Fruit fly (Drosophila melanogaster) whole organism, embryonic: ENCODE results near the gene CG13385.
A peak's percentile ranks its signal among the peaks of the same experiment; 100 is the strongest.

Experiments
- Ada2b ChIP-seq: fragments of 200-800 bp; sonication (Bioruptor generic); IDR thresholded peaks from 2 replicates; pipeline ENCODE4 v1.3.6; 2022; ENCODE audit warnings: missing biosample characterization, missing genetic modification characterization
- Atf3 ChIP-seq: fragments of 200-800 bp; sonication (Bioruptor generic); optimal IDR thresholded peaks from 3 replicates; lab custom pipeline; 2016; ENCODE audit warnings: missing biosample characterization, missing genetic modification characterization
- B-H1 ChIP-seq: fragments of 200-800 bp; sonication (Bioruptor generic); IDR thresholded peaks from 3 replicates; pipeline ENCODE4 v1.3.6; 2022; ENCODE audit warnings: missing biosample characterization, missing genetic modification characterization
- CG12071 ChIP-seq: fragments of 200-800 bp; sonication (Bioruptor generic); optimal IDR thresholded peaks from 3 replicates; lab custom pipeline; 2018; ENCODE audit warnings: missing biosample characterization, mild to moderate bottlenecking, missing genetic modification characterization
- CG12744 ChIP-seq: fragments of 200-800 bp; sonication (Bioruptor generic); optimal IDR thresholded peaks from 2 replicates; lab custom pipeline; 2016; ENCODE audit warnings: missing biosample characterization, missing genetic modification characterization
- CG13624 ChIP-seq: fragments of 200-800 bp; sonication (Bioruptor generic); optimal IDR thresholded peaks from 2 replicates; lab custom pipeline; 2016; ENCODE audit warnings: missing biosample characterization, missing genetic modification characterization
- CG14014 ChIP-seq: fragments of 200-800 bp; sonication (Bioruptor generic); IDR thresholded peaks from 2 replicates; pipeline ENCODE4 v1.3.6; 2022; ENCODE audit warnings: missing biosample characterization, missing genetic modification characterization
- CG15011 ChIP-seq: fragments of 200-800 bp; sonication (Bioruptor generic); optimal IDR thresholded peaks from 3 replicates; lab custom pipeline; 2018; ENCODE audit warnings: missing biosample characterization, mild to moderate bottlenecking, missing genetic modification characterization
- CG17186 ChIP-seq: fragments of 200-800 bp; sonication (Bioruptor generic); optimal IDR thresholded peaks from 3 replicates; lab custom pipeline; 2017; ENCODE audit warnings: missing biosample characterization, missing genetic modification reagents, missing genetic modification characterization
- CG17568 ChIP-seq: fragments of 200-800 bp; sonication (Bioruptor generic); optimal IDR thresholded peaks from 2 replicates; lab custom pipeline; 2018; ENCODE audit warnings: missing biosample characterization, mild to moderate bottlenecking, missing genetic modification characterization, moderate library complexity
- CG17829 ChIP-seq: fragments of 200-800 bp; optimal IDR thresholded peaks from 2 replicates; lab custom pipeline; 2019; ENCODE audit warnings: missing biosample characterization, mild to moderate bottlenecking, missing genetic modification characterization, moderate library complexity
- CG2116 ChIP-seq: fragments of 200-800 bp; sonication (Bioruptor generic); optimal IDR thresholded peaks from 3 replicates; lab custom pipeline; 2018; ENCODE audit warnings: missing biosample characterization, mild to moderate bottlenecking, missing genetic modification characterization
- CG30403 ChIP-seq: fragments of 200-800 bp; sonication (Bioruptor generic); optimal IDR thresholded peaks from 3 replicates; lab custom pipeline; 2016; ENCODE audit warnings: missing biosample characterization, missing genetic modification characterization
- CG31365 ChIP-seq: fragments of 200-800 bp; sonication (Bioruptor generic); optimal IDR thresholded peaks from 2 replicates; lab custom pipeline; 2018; ENCODE audit warnings: missing biosample characterization, mild to moderate bottlenecking, missing genetic modification characterization
- CG42726 ChIP-seq: fragments of 200-800 bp; sonication (Bioruptor generic); IDR thresholded peaks from 2 replicates; pipeline ENCODE4 v1.3.6; 2022; ENCODE audit warnings: missing biosample characterization, missing genetic modification characterization; ENCODE audit not compliant: partially characterized antibody
- CG4820 ChIP-seq: fragments of 200-800 bp; sonication (Bioruptor generic); optimal IDR thresholded peaks from 3 replicates; lab custom pipeline; 2016; ENCODE audit warnings: missing biosample characterization, missing genetic modification characterization
- CG6683 ChIP-seq: fragments of 200-800 bp; sonication (Bioruptor generic); optimal IDR thresholded peaks from 2 replicates; lab custom pipeline; 2017; ENCODE audit warnings: missing biosample characterization, mild to moderate bottlenecking, missing genetic modification characterization, missing genetic modification reagents
- CG7357 ChIP-seq: fragments of 200-800 bp; sonication (Bioruptor generic); IDR thresholded peaks from 3 replicates; pipeline ENCODE4 v1.3.6; 2022; ENCODE audit warnings: missing biosample characterization, missing genetic modification characterization
- CG8290 ChIP-seq, 3 experiments: fragments of 200-800 bp; sonication (Bioruptor generic); optimal IDR thresholded peaks; 2 replicates each; lab custom pipeline; 2016 to 2019; ENCODE audit warnings: missing biosample characterization in 3 of 3, missing genetic modification characterization in 3 of 3, mild to moderate bottlenecking in 2 of 3, moderate library complexity in 1 of 3
- CG9215 ChIP-seq: fragments of 200-800 bp; sonication (Bioruptor generic); IDR thresholded peaks from 2 replicates; pipeline ENCODE4 v1.3.6; 2022; ENCODE audit warnings: missing biosample characterization, missing genetic modification characterization
- CG9817 ChIP-seq: fragments of 200-800 bp; sonication (Bioruptor generic); optimal IDR thresholded peaks from 2 replicates; lab custom pipeline; 2018; ENCODE audit warnings: missing biosample characterization, mild to moderate bottlenecking, missing genetic modification characterization, moderate library complexity
- Dbx ChIP-seq: fragments of 200-800 bp; sonication (Bioruptor generic); IDR thresholded peaks from 3 replicates; pipeline ENCODE4 v1.3.6; 2022; ENCODE audit warnings: missing biosample characterization, missing genetic modification characterization
- H15 ChIP-seq: fragments of 200-800 bp; sonication (Bioruptor generic); IDR thresholded peaks from 3 replicates; pipeline ENCODE4 v1.3.6; 2022; ENCODE audit warnings: missing biosample characterization, missing genetic modification characterization
- Hmr ChIP-seq: fragments of 200-800 bp; sonication (Bioruptor generic); optimal IDR thresholded peaks from 3 replicates; lab custom pipeline; 2017; ENCODE audit warnings: mild to moderate bottlenecking, missing biosample characterization, missing genetic modification reagents, missing genetic modification characterization
- Optix ChIP-seq: fragments of 200-800 bp; sonication (Bioruptor generic); IDR thresholded peaks from 3 replicates; pipeline ENCODE4 v1.3.6; 2022; ENCODE audit warnings: missing biosample characterization, missing genetic modification characterization
- Pdp1 ChIP-seq, 2 experiments: fragments of 200-800 bp; sonication (Bioruptor generic); optimal IDR thresholded peaks; 3 replicates each; lab custom pipeline; 2016; ENCODE audit warnings: missing biosample characterization in 2 of 2, missing genetic modification characterization in 2 of 2, mild to moderate bottlenecking in 1 of 2, moderate library complexity in 1 of 2
- Sox102F ChIP-seq: fragments of 200-800 bp; sonication (Bioruptor generic); optimal IDR thresholded peaks from 2 replicates; lab custom pipeline; 2018; ENCODE audit warnings: missing biosample characterization, mild to moderate bottlenecking, missing genetic modification characterization, moderate library complexity
- Ssrp ChIP-seq: fragments of 200-800 bp; sonication (Bioruptor generic); optimal IDR thresholded peaks from 2 replicates; lab custom pipeline; 2018; ENCODE audit warnings: missing biosample characterization, mild to moderate bottlenecking, missing genetic modification characterization, moderate library complexity
- TFAM ChIP-seq: fragments of 200-800 bp; sonication (Bioruptor generic); optimal IDR thresholded peaks from 2 replicates; lab custom pipeline; 2017; ENCODE audit warnings: missing biosample characterization, missing genetic modification characterization, inconsistent platforms
- Tbp ChIP-seq: fragments of >200 bp; optimal IDR thresholded peaks from 2 replicates; lab custom pipeline; 2018; ENCODE audit warnings: missing biosample characterization, missing genetic modification characterization
- Trl ChIP-seq, 3 experiments: fragments of >200 bp in 2 of 3; fragments of 200-800 bp in 1 of 3; sonication (Bioruptor generic) in 1 of 3; optimal IDR thresholded peaks; 2 replicates in 1 of 3; 3 replicates in 2 of 3; lab custom pipeline; 2016 to 2017; ENCODE audit warnings: missing biosample characterization in 1 of 3, missing genetic modification characterization in 1 of 3
- Xbp1 ChIP-seq: fragments of 200-800 bp; sonication (Bioruptor generic); optimal IDR thresholded peaks from 3 replicates; lab custom pipeline; 2016; ENCODE audit warnings: missing biosample characterization, mild to moderate bottlenecking, missing genetic modification characterization
- ac ChIP-seq: fragments of 200-800 bp; sonication (Bioruptor generic); optimal IDR thresholded peaks from 3 replicates; lab custom pipeline; 2017; ENCODE audit warnings: missing biosample characterization, mild to moderate bottlenecking, missing genetic modification characterization
- ara ChIP-seq: fragments of 200-800 bp; sonication (Bioruptor generic); IDR thresholded peaks from 2 replicates; pipeline ENCODE4 v1.3.6; 2022; ENCODE audit warnings: missing biosample characterization, missing genetic modification characterization
- bigmax ChIP-seq: fragments of 200-800 bp; sonication (Bioruptor generic); optimal IDR thresholded peaks from 2 replicates; lab custom pipeline; 2018; ENCODE audit warnings: missing biosample characterization, mild to moderate bottlenecking, missing genetic modification characterization
- danr ChIP-seq: fragments of 200-800 bp; sonication (Bioruptor generic); IDR thresholded peaks from 2 replicates; pipeline ENCODE4 v1.3.6; 2022; ENCODE audit warnings: missing biosample characterization, missing genetic modification characterization
- disco-r ChIP-seq: fragments of 200-800 bp; sonication (Bioruptor generic); optimal IDR thresholded peaks from 2 replicates; lab custom pipeline; 2016; ENCODE audit warnings: missing biosample characterization, missing genetic modification characterization
- esg ChIP-seq: fragments of 200-800 bp; sonication (Bioruptor generic); conservative IDR thresholded peaks from 2 replicates; pipeline ENCODE4 v1.3.6; 2022; ENCODE audit warnings: missing biosample characterization, missing genetic modification characterization
- inv ChIP-seq: fragments of 200-800 bp; sonication (Bioruptor generic); IDR thresholded peaks from 2 replicates; pipeline ENCODE4 v1.3.6; 2022; ENCODE audit warnings: missing biosample characterization, missing genetic modification characterization; ENCODE audit not compliant: partially characterized antibody
- jigr1 ChIP-seq: fragments of 200-800 bp; sonication (Bioruptor generic); IDR thresholded peaks from 3 replicates; pipeline ENCODE4 v1.3.6; 2022; ENCODE audit warnings: missing biosample characterization, missing genetic modification characterization
- kah ChIP-seq: fragments of 200-800 bp; sonication (Bioruptor generic); optimal IDR thresholded peaks from 2 replicates; lab custom pipeline; 2018; ENCODE audit warnings: missing biosample characterization, mild to moderate bottlenecking, missing genetic modification characterization
- lov ChIP-seq, 2 experiments: fragments of 200-800 bp in 1 of 2; fragments of >200 bp in 1 of 2; sonication (Bioruptor generic) in 1 of 2; IDR thresholded peaks in 1 of 2; optimal IDR thresholded peaks in 1 of 2; 2 replicates in 1 of 2; 3 replicates in 1 of 2; pipeline versions ENCODE4 v1.3.6 to Lab custom; 2017 to 2022; ENCODE audit warnings: missing biosample characterization in 1 of 2, missing genetic modification characterization in 1 of 2
- seq ChIP-seq: fragments of 200-800 bp; sonication (Bioruptor generic); IDR thresholded peaks from 2 replicates; pipeline ENCODE4 v1.3.6; 2022; ENCODE audit warnings: missing biosample characterization, missing genetic modification characterization
- sna ChIP-seq: fragments of 200-800 bp; sonication (Bioruptor generic); IDR thresholded peaks from 2 replicates; pipeline ENCODE4 v1.3.6; 2022; ENCODE audit warnings: missing biosample characterization, missing genetic modification characterization; ENCODE audit not compliant: partially characterized antibody
- sqz ChIP-seq: fragments of 200-800 bp; sonication (Bioruptor generic); optimal IDR thresholded peaks from 3 replicates; lab custom pipeline; 2018; ENCODE audit warnings: missing biosample characterization, mild to moderate bottlenecking, missing genetic modification characterization
- tio ChIP-seq: fragments of 200-800 bp; sonication (Bioruptor generic); optimal IDR thresholded peaks from 2 replicates; lab custom pipeline; 2017; ENCODE audit warnings: missing biosample characterization, missing genetic modification characterization, inconsistent platforms
- unc-4 ChIP-seq: fragments of 200-800 bp; sonication (Bioruptor generic); IDR thresholded peaks from 2 replicates; pipeline ENCODE4 v1.3.6; 2022; ENCODE audit warnings: missing biosample characterization, missing genetic modification characterization; ENCODE audit not compliant: partially characterized antibody

The CG13385 gene

DNA sequence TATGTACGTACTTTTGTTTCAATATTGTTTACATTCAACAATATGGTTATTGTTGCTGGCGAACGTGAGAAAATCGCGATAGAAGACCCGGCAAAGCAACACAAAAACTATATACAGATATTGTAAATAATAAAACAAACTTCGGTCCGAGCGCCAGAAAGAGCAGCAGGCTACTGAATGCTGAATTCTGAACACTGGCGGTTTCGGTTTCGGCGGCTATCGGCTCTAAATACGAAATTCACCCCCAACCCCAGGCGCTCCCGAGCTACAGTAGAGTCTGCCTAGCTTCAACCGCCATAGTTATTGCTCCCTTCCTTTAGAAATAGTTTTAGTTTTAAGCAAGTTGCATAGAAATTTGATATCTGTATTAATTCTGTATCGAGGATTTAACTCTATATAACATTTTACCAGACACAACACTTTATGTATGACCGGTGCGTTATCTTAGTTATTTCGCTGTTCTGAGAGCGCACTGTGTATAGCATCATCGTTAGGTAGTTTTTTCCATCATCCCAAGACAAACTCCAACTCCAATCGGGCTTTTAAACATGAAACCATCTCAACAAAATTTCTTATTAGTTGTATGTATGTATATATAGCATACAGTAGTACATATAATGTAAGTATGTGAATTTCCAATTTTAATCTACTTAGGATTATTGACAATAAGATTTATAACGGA, 34.0 kb upstream of the CG13385 start, which contains the start of gene CG7627 (continued):
- no peak for TF ChIP-seq bigmax (GFP tag; lab: Kevin White, UChicago)
- peak; percentile 73; the same call in 2 of the 3 replicates for TF ChIP-seq CG7357
- peak; percentile 53 for TF ChIP-seq sqz (GFP tag; lab: Kevin White, UChicago)
- TF ChIP-seq Pdp1 (GFP tag; optimal IDR thresholded peaks at IDR 0.05; lab: Kevin White, UChicago) = peak; percentile 35 to 70
- no peak for TF ChIP-seq Tbp (GFP tag; lab: Kevin White, UChicago)
- peak; percentile 64; the same call in 1 of the 3 replicates for TF ChIP-seq Optix
- TF ChIP-seq lov (optimal IDR thresholded peaks at IDR 0.05; lab: Kevin White, UChicago) = no peak
- peak; percentile 68; the same call in 2 of the 3 replicates for TF ChIP-seq lov (GFP tag; IDR thresholded peaks at IDR 0.05; lab: Robert Waterston, UW)
- TF ChIP-seq CG2116 (GFP tag; lab: Kevin White, UChicago) = peak; percentile 17
- TF ChIP-seq CG17568 (GFP tag; lab: Kevin White, UChicago) = peak; percentile 45
- peak; percentile 56 for TF ChIP-seq Sox102F (GFP tag; lab: Kevin White, UChicago)
- peak; percentile 40; the same call in 1 of the 3 replicates for TF ChIP-seq jigr1 (GFP tag; lab: Robert Waterston, UW)
- TF ChIP-seq CG9215 = peak; percentile 69
- no peak for TF ChIP-seq Trl (optimal IDR thresholded peaks at IDR 0.05; lab: Kevin White, UChicago)
- peak; percentile 71 for TF ChIP-seq Trl (GFP tag; optimal IDR thresholded peaks at IDR 0.05; lab: Kevin White, UChicago)
- TF ChIP-seq CG31365 (tag; lab: Kevin White, UChicago) = peak; percentile 59
- TF ChIP-seq CG4820 (GFP tag; lab: Kevin White, UChicago) = peak; percentile 72
- peak; percentile 45 for TF ChIP-seq CG13624 (GFP tag; lab: Kevin White, UChicago)
- TF ChIP-seq disco-r (GFP tag; lab: Kevin White, UChicago) = peak; percentile 74
- peak; percentile 44 for TF ChIP-seq Atf3 (GFP tag; lab: Kevin White, UChicago)
- TF ChIP-seq ac = no peak
- 0 out of 2 replicates have a peak, but pooled peaks have one; percentile 40 for TF ChIP-seq danr (GFP tag; lab: Robert Waterston, UW)
- peak; percentile 22 for TF ChIP-seq CG8290 (GFP tag; optimal IDR thresholded peaks at IDR 0.05; lab: Kevin White, UChicago)
- peak in 1 of 2 experiments; percentile 71 for TF ChIP-seq CG8290 (tag; optimal IDR thresholded peaks at IDR 0.05; lab: Kevin White, UChicago)
- TF ChIP-seq kah (GFP tag; lab: Kevin White, UChicago) = peak; percentile 20
- peak; percentile 85 for TF ChIP-seq Dbx (GFP tag; lab: Robert Waterston, UW)
- no peak; the same call in 2 of the 3 replicates for TF ChIP-seq H15 (GFP tag; lab: Robert Waterston, UW)
- TF ChIP-seq CG6683 = peak; percentile 63
- no peak for TF ChIP-seq CG17186
- TF ChIP-seq ara (GFP tag; lab: Robert Waterston, UW) = peak; percentile 71
- peak; percentile 71 for TF ChIP-seq seq
- TF ChIP-seq CG12071 (GFP tag; lab: Kevin White, UChicago) = peak; percentile 32
- no peak for TF ChIP-seq sna (GFP tag; lab: Robert Waterston, UW)
- peak; percentile 83 for TF ChIP-seq CG30403 (GFP tag; lab: Kevin White, UChicago)
- TF ChIP-seq Ada2b (GFP tag; lab: Robert Waterston, UW) = peak; percentile 83
- no peak for TF ChIP-seq inv
- peak; percentile 74 for TF ChIP-seq CG9817 (tag; lab: Kevin White, UChicago)
- 0 out of 2 replicates have a peak, but pooled peaks have one; percentile 42 for TF ChIP-seq CG42726 (GFP tag; lab: Robert Waterston, UW)
- TF ChIP-seq esg (GFP tag; lab: Robert Waterston, UW) = peak; percentile 77
- no peak for TF ChIP-seq TFAM
- peak; percentile 72 for TF ChIP-seq CG17829 (tag; lab: Kevin White, UChicago)
- peak; percentile 6 for TF ChIP-seq CG12744
- peak; percentile 61 for TF ChIP-seq Ssrp
- TF ChIP-seq tio = peak; percentile 69
- TF ChIP-seq CG15011 (GFP tag; lab: Kevin White, UChicago) = peak; percentile 1
- TF ChIP-seq B-H1 (GFP tag; lab: Robert Waterston, UW) = no peak
- peak; percentile 84 for TF ChIP-seq Hmr (GFP tag; lab: Kevin White, UChicago)
- TF ChIP-seq unc-4 (GFP tag; lab: Robert Waterston, UW) = no peak
- TF ChIP-seq Xbp1 (GFP tag; lab: Kevin White, UChicago) = peak; percentile 72
- peak; percentile 71 for TF ChIP-seq CG14014
